Fruit fly (Drosophila melanogaster): Measurements from ENCODE around the gene CG11975.

dm6 chr3R:8981209-8981996 lies 11.7 kb upstream of the CG11975 start:
- TF ChIP-seq CG17806 (tag; optimal IDR thresholded peaks at IDR 0.05): no peak
- no peak for TF ChIP-seq CG8159 (tag; optimal IDR thresholded peaks at IDR 0.05)
